Worm (Caenorhabditis elegans): ENCODE data around the gene F09G2.8.

DNA sequence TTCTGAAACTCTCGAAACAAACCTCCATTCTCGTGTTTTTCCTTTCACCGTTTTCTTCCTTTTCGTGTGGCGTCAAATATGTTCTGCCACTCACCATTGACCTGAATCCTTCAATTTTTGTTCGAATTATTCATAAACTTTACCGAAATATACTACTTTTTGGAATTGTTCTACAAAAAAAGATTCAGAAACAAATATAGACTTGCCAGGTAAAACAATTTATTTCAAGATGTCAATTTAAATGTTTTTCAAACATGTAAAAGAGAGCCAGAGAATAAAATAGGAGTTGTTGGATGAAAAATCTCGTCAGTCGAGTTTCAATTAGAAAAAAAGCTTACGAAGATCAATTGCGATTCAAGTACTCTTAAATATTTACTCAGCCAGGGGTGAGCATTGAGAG, at the start of gene F09G2.8:
- TF ChIP-seq ref-2 (tag; optimal IDR thresholded peaks at IDR 0.05) (no peak), tbx-2 (tag; optimal IDR thresholded peaks at IDR 0.05) (no peak), hlh-6 (tag; optimal IDR thresholded peaks at IDR 0.05) (no peak), dve-1 (tag; optimal IDR thresholded peaks at IDR 0.05) (no peak), F13H6.1 (tag; optimal IDR thresholded peaks at IDR 0.05) (no peak), hlh-15 (tag; optimal IDR thresholded peaks at IDR 0.05) (no peak), T23F11.4 (GFP tag; optimal IDR thresholded peaks at IDR 0.05) (no peak), ets-4 (tag; optimal IDR thresholded peaks at IDR 0.05) (no peak), ama-1 (optimal IDR thresholded peaks at IDR 0.05) (no peak), ceh-9 (tag; optimal IDR thresholded peaks at IDR 0.05) (no peak)
